1 fruit fly cellular context compared by ENCODE assay signal in the genomic region with DNA sequence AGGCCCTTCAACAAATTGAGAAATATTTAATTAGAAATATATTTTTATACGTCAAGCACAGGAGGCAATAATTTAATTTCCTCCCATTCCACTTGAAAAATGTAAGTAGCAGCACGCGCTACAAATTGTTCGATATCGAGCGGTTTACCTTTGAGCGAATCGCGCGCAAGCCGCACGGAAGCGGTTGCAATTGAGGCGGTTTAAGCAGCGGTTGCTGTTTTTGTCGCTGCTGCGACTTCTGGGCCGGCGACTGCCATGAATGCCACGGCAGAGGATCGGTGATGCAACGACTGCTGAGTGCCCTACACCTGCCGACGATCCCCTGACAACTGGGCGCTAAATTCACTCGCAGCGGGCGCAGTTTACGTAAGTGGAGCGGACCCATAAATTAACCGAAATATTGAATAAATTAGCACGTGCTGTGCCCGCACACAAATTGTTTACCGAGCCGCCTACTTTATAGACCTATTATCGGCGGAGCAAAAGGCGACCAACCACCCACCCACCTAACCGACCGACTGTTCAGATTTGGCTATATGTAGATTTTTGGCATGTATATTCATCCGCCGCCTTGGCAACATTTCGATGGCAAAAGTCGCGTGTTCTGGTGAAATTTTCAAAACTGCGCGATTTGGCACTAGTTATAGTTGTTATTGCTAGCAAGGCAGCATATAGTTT.
TF ChIP-seq lines count a peak whose summit lies in the region.

No protein-coding gene starts in this region.

TF ChIP-seq in whole organism, embryonic, 481 proteins besides CTCF, POLR2A, EP300 and RAD21 (continued from another document):
- TF ChIP-seq CG4617 (GFP tag; optimal IDR thresholded peaks at IDR 0.05; lab: Kevin White, UChicago; ENCODE audit: borderline replicate concordance): no peak
- TF ChIP-seq CG2116 (GFP tag; optimal IDR thresholded peaks at IDR 0.05; lab: Kevin White, UChicago): no peak
- 0 out of 2 replicates have a peak, but pooled peaks have one; percentile 9 for TF ChIP-seq CG5953 (GFP tag; IDR thresholded peaks at IDR 0.05; lab: Robert Waterston, UW)
- no peak for TF ChIP-seq tup (GFP tag; optimal IDR thresholded peaks at IDR 0.05; lab: Kevin White, UChicago)
- 0 out of 2 replicates have a peak, but pooled peaks have one; percentile 17 for TF ChIP-seq Bgb (GFP tag; IDR thresholded peaks at IDR 0.05; lab: Robert Waterston, UW; ENCODE audit: partially characterized antibody)
- TF ChIP-seq z (GFP tag; IDR thresholded peaks at IDR 0.05; lab: Robert Waterston, UW): peak; percentile 43; the same call in 1 of the 3 replicates
- no peak for TF ChIP-seq crc (GFP tag; optimal IDR thresholded peaks at IDR 0.05; lab: Kevin White, UChicago)
- 0 out of 3 replicates have a peak, but pooled peaks have one; percentile 22 for TF ChIP-seq gce (GFP tag; IDR thresholded peaks at IDR 0.05; lab: Robert Waterston, UW)
- TF ChIP-seq lab (GFP tag; optimal IDR thresholded peaks at IDR 0.05; lab: Kevin White, UChicago): no peak
- peak; percentile 74 for TF ChIP-seq cwo (GFP tag; optimal IDR thresholded peaks at IDR 0.05; lab: Kevin White, UChicago)
- TF ChIP-seq sens (GFP tag; lab: Kevin White, UChicago): peak; percentile 2
- peak; percentile 15; the same call in 1 of the 2 replicates for TF ChIP-seq CG17612 (GFP tag; IDR thresholded peaks at IDR 0.05; lab: Robert Waterston, UW)
- TF ChIP-seq HLH54F (GFP tag; optimal IDR thresholded peaks at IDR 0.05; lab: Kevin White, UChicago): no peak
- 0 out of 3 replicates have a peak, but pooled peaks have one; percentile 24 for TF ChIP-seq vnd (GFP tag; IDR thresholded peaks at IDR 0.05; lab: Robert Waterston, UW; ENCODE audit: partially characterized antibody)
- no peak for TF ChIP-seq CG18262 (tag; optimal IDR thresholded peaks at IDR 0.05; lab: Kevin White, UChicago)
- TF ChIP-seq Med (GFP tag; lab: Kevin White, UChicago): peak; percentile 57
- no peak for TF ChIP-seq CG10267 (tag; optimal IDR thresholded peaks at IDR 0.05; lab: Kevin White, UChicago)
- TF ChIP-seq Adf1 (GFP tag; IDR thresholded peaks at IDR 0.05; lab: Robert Waterston, UW): no peak
- TF ChIP-seq bbx (GFP tag; IDR thresholded peaks at IDR 0.05; lab: Robert Waterston, UW; ENCODE audit: partially characterized antibody): no peak
- TF ChIP-seq CG3995 (GFP tag; optimal IDR thresholded peaks at IDR 0.05; lab: Kevin White, UChicago): peak; percentile 7
- TF ChIP-seq CG11247 (GFP tag; IDR thresholded peaks at IDR 0.05; lab: Robert Waterston, UW): no peak
- TF ChIP-seq ase (GFP tag; IDR thresholded peaks at IDR 0.05; lab: Robert Waterston, UW): no peak
- TF ChIP-seq CG34224 (GFP tag; IDR thresholded peaks at IDR 0.05; lab: Robert Waterston, UW; ENCODE audit: partially characterized antibody): peak; percentile 28; the same call in 1 of the 3 replicates
- 0 out of 4 replicates have a peak, but pooled peaks have one; percentile 8 for TF ChIP-seq chinmo (GFP tag; IDR thresholded peaks at IDR 0.05; lab: Robert Waterston, UW; ENCODE audit: partially characterized antibody)
- no peak for TF ChIP-seq CG31224 (GFP tag; IDR thresholded peaks at IDR 0.05; lab: Robert Waterston, UW)
- TF ChIP-seq da (GFP tag; optimal IDR thresholded peaks at IDR 0.05; lab: Kevin White, UChicago): no peak
- no peak for TF ChIP-seq hbn (GFP tag; IDR thresholded peaks at IDR 0.05; lab: Robert Waterston, UW; ENCODE audit: partially characterized antibody)
- TF ChIP-seq CG13775 (GFP tag; optimal IDR thresholded peaks at IDR 0.05; lab: Kevin White, UChicago): no peak
- no peak for TF ChIP-seq NC2β (GFP tag; optimal IDR thresholded peaks at IDR 0.05; lab: Kevin White, UChicago)
- TF ChIP-seq hkb (optimal IDR thresholded peaks at IDR 0.05; lab: Kevin White, UChicago): no peak
- 0 out of 2 replicates have a peak, but pooled peaks have one; percentile 28 for TF ChIP-seq hkb (GFP tag; IDR thresholded peaks at IDR 0.05; lab: Robert Waterston, UW)
- TF ChIP-seq CG12942 (GFP tag; optimal IDR thresholded peaks at IDR 0.05; lab: Kevin White, UChicago): no peak
- TF ChIP-seq Tbp (GFP tag; optimal IDR thresholded peaks at IDR 0.05; lab: Kevin White, UChicago): no peak
- TF ChIP-seq CG18764 (GFP tag; optimal IDR thresholded peaks at IDR 0.05; lab: Kevin White, UChicago): no peak
- no peak for TF ChIP-seq Awh (GFP tag; IDR thresholded peaks at IDR 0.05; lab: Robert Waterston, UW)
- no peak for TF ChIP-seq CG16863 (GFP tag; optimal IDR thresholded peaks at IDR 0.05; lab: Kevin White, UChicago)
- no peak for TF ChIP-seq dan (GFP tag; IDR thresholded peaks at IDR 0.05; lab: Robert Waterston, UW)
- TF ChIP-seq CG17361 (GFP tag; IDR thresholded peaks at IDR 0.05; lab: Robert Waterston, UW): no peak
- TF ChIP-seq Ets65A (GFP tag; lab: Kevin White, UChicago): peak; percentile 58
- no peak for TF ChIP-seq Fer3 (tag; optimal IDR thresholded peaks at IDR 0.05; lab: Kevin White, UChicago)
- no peak for TF ChIP-seq D19A (tag; optimal IDR thresholded peaks at IDR 0.05; lab: Kevin White, UChicago)
- 0 out of 2 replicates have a peak, but pooled peaks have one; percentile 29 for TF ChIP-seq stc (GFP tag; IDR thresholded peaks at IDR 0.05; lab: Robert Waterston, UW)
- 0 out of 3 replicates have a peak, but pooled peaks have one; percentile 24 for TF ChIP-seq CG16813 (GFP tag; IDR thresholded peaks at IDR 0.05; lab: Robert Waterston, UW; ENCODE audit: partially characterized antibody)
- no peak for TF ChIP-seq Xrp1 (GFP tag; IDR thresholded peaks at IDR 0.05; lab: Robert Waterston, UW)
- no peak for TF ChIP-seq CG6175 (GFP tag; IDR thresholded peaks at IDR 0.05; lab: Robert Waterston, UW)
- no peak for TF ChIP-seq HLH3B (GFP tag; IDR thresholded peaks at IDR 0.05; lab: Robert Waterston, UW)
- TF ChIP-seq CG1792 (GFP tag; optimal IDR thresholded peaks at IDR 0.05; lab: Kevin White, UChicago): no peak
- peak; percentile 98 for TF ChIP-seq CG8359 (GFP tag; optimal IDR thresholded peaks at IDR 0.05; lab: Kevin White, UChicago; ENCODE audit: borderline replicate concordance)
- TF ChIP-seq Lhr (GFP tag; optimal IDR thresholded peaks at IDR 0.05; lab: Kevin White, UChicago): no peak
- TF ChIP-seq Mrtf (GFP tag; IDR thresholded peaks at IDR 0.05; lab: Robert Waterston, UW): no peak
- no peak for TF ChIP-seq Spps (tag; optimal IDR thresholded peaks at IDR 0.05; lab: Kevin White, UChicago)
- TF ChIP-seq CG9727 (GFP tag; optimal IDR thresholded peaks at IDR 0.05; lab: Kevin White, UChicago): no peak
